Fruit fly (Drosophila melanogaster) whole organism, wandering third instar larva: ENCODE results near the gene CG17672.

Experiments
- Abd-B ChIP-seq: fragments of >200 bp; optimal IDR thresholded peaks from 2 replicates; lab custom pipeline; 2017; ENCODE audit warnings: missing biosample characterization, missing genetic modification characterization
- CG32264 ChIP-seq: fragments of 200-800 bp; sonication (Bioruptor generic); optimal IDR thresholded peaks from 2 replicates; lab custom pipeline; 2016; ENCODE audit warnings: missing biosample characterization, missing genetic modification characterization
- CG9705 ChIP-seq: fragments of 200-800 bp; sonication (Bioruptor generic); optimal IDR thresholded peaks from 2 replicates; lab custom pipeline; 2018; ENCODE audit warnings: missing biosample characterization, mild to moderate bottlenecking, missing genetic modification characterization
- CrebA ChIP-seq: fragments of 200-800 bp; sonication (Bioruptor generic); optimal IDR thresholded peaks from 2 replicates; lab custom pipeline; 2016; ENCODE audit warnings: missing biosample characterization, mild to moderate bottlenecking, missing genetic modification characterization, borderline replicate concordance
- Dfd ChIP-seq: fragments of >200 bp; optimal IDR thresholded peaks from 2 replicates; lab custom pipeline; 2017; ENCODE audit warnings: missing biosample characterization, missing genetic modification characterization
- Dif ChIP-seq: fragments of 200-275, 200-300 bp; sonication (Bioruptor generic); optimal IDR thresholded peaks from 2 replicates; lab custom pipeline; 2018; ENCODE audit warnings: missing biosample characterization, missing genetic modification characterization; ENCODE audit not compliant: partially characterized antibody
- GATAd ChIP-seq: sonication (Bioruptor generic); optimal IDR thresholded peaks from 2 replicates; lab custom pipeline; 2016; ENCODE audit warnings: missing biosample characterization, missing genetic modification characterization
- HLH106 ChIP-seq: fragments of 200-800 bp; optimal IDR thresholded peaks from 3 replicates; lab custom pipeline; 2019; ENCODE audit warnings: missing biosample characterization, mild to moderate bottlenecking, missing genetic modification characterization, moderate library complexity
- Hnf4 ChIP-seq: fragments of 200-800 bp; sonication (Bioruptor generic); optimal IDR thresholded peaks from 2 replicates; lab custom pipeline; 2016; ENCODE audit warnings: missing biosample characterization, mild to moderate bottlenecking, missing genetic modification characterization
- Hr78 ChIP-seq: fragments of >200 bp; optimal IDR thresholded peaks from 2 replicates; lab custom pipeline; 2017; ENCODE audit warnings: missing biosample characterization, missing genetic modification characterization
- Hr83 ChIP-seq: fragments of 200-300 bp; sonication (Bioruptor generic); optimal IDR thresholded peaks from 2 replicates; lab custom pipeline; 2016; ENCODE audit warnings: missing biosample characterization, mild to moderate bottlenecking, missing genetic modification characterization, moderate library complexity; ENCODE audit not compliant: poor library complexity, severe bottlenecking
- Jra ChIP-seq: sonication (Bioruptor generic); optimal IDR thresholded peaks from 2 replicates; lab custom pipeline; 2016; ENCODE audit warnings: missing biosample characterization, missing genetic modification characterization
- Mio ChIP-seq: sonication (Bioruptor generic); optimal IDR thresholded peaks from 2 replicates; lab custom pipeline; 2016; ENCODE audit warnings: missing biosample characterization, missing genetic modification characterization
- Myc ChIP-seq: fragments of >200 bp; optimal IDR thresholded peaks from 2 replicates; lab custom pipeline; 2017
- N ChIP-seq: fragments of >200 bp; optimal IDR thresholded peaks from 2 replicates; lab custom pipeline; 2018; ENCODE audit warnings: missing biosample characterization, missing external identifiers, missing genetic modification characterization
- OdsH ChIP-seq: fragments of 200-800 bp; sonication (Bioruptor generic); optimal IDR thresholded peaks from 2 replicates; lab custom pipeline; 2016; ENCODE audit warnings: missing biosample characterization, mild to moderate bottlenecking, missing genetic modification characterization
- Rel ChIP-seq, 2 experiments: fragments of 200-800 bp; sonication (Bioruptor generic) in 1 of 2; optimal IDR thresholded peaks; 2 replicates in 1 of 2; 3 replicates in 1 of 2; lab custom pipeline; 2016 to 2019; ENCODE audit warnings: mild to moderate bottlenecking in 2 of 2, missing biosample characterization in 2 of 2, missing genetic modification characterization in 2 of 2, moderate library complexity in 1 of 2
- Sp1 ChIP-seq: fragments of 200-800 bp; sonication (Bioruptor generic); optimal IDR thresholded peaks from 3 replicates; lab custom pipeline; 2019; ENCODE audit warnings: missing biosample characterization, mild to moderate bottlenecking, missing genetic modification characterization, moderate library complexity
- Vsx2 ChIP-seq: fragments of 200-300, 225-300 bp; sonication (Bioruptor generic); optimal IDR thresholded peaks from 2 replicates; lab custom pipeline; 2018; ENCODE audit warnings: missing biosample characterization, missing genetic modification characterization; ENCODE audit not compliant: partially characterized antibody
- br ChIP-seq: fragments of 200-800 bp; sonication (Bioruptor generic); optimal IDR thresholded peaks from 2 replicates; lab custom pipeline; 2016; ENCODE audit warnings: missing biosample characterization, missing genetic modification characterization
- brk ChIP-seq: fragments of 200-800 bp; sonication (Bioruptor generic); optimal IDR thresholded peaks from 2 replicates; lab custom pipeline; 2016; ENCODE audit warnings: missing biosample characterization, mild to moderate bottlenecking, missing genetic modification characterization
- dl ChIP-seq, 2 experiments: fragments of 175-275, 200-275 bp in 1 of 2; fragments of 200-275 bp in 1 of 2; sonication (Bioruptor generic); optimal IDR thresholded peaks; lab custom pipeline; 2018; ENCODE audit warnings: mild to moderate bottlenecking in 2 of 2, missing biosample characterization in 2 of 2, missing genetic modification characterization in 2 of 2, moderate library complexity in 2 of 2; ENCODE audit not compliant: partially characterized antibody in 2 of 2, insufficient read depth in 1 of 2
- dmrt93B ChIP-seq: fragments of 200-800 bp; sonication (Bioruptor generic); optimal IDR thresholded peaks from 2 replicates; lab custom pipeline; 2018; ENCODE audit warnings: missing biosample characterization, mild to moderate bottlenecking, missing genetic modification characterization
- dsf ChIP-seq: sonication (Bioruptor generic); optimal IDR thresholded peaks from 2 replicates; lab custom pipeline; 2016; ENCODE audit warnings: missing biosample characterization, missing genetic modification characterization, borderline replicate concordance
- ey ChIP-seq: fragments of 200-800 bp; sonication (Bioruptor generic); optimal IDR thresholded peaks from 2 replicates; lab custom pipeline; 2016; ENCODE audit warnings: missing biosample characterization, missing genetic modification characterization
- foxo ChIP-seq, 2 experiments: fragments of 200-800 bp; sonication (Bioruptor generic); optimal IDR thresholded peaks; 2 replicates in 1 of 2; 3 replicates in 1 of 2; lab custom pipeline; 2016 to 2017; ENCODE audit warnings: missing biosample characterization in 2 of 2, missing genetic modification characterization in 2 of 2
- fru ChIP-seq: fragments of 200-800 bp; sonication (Bioruptor generic); optimal IDR thresholded peaks from 3 replicates; lab custom pipeline; 2016; ENCODE audit warnings: missing biosample characterization, mild to moderate bottlenecking, missing genetic modification characterization
- h ChIP-seq: fragments of 200-800 bp; sonication (Bioruptor generic); optimal IDR thresholded peaks from 3 replicates; lab custom pipeline; 2016; ENCODE audit warnings: missing biosample characterization, mild to moderate bottlenecking, missing genetic modification characterization
- jim ChIP-seq: fragments of 175-275, 200-325 bp; sonication (Bioruptor generic); optimal IDR thresholded peaks from 2 replicates; lab custom pipeline; 2016; ENCODE audit warnings: missing biosample characterization, mild to moderate bottlenecking, missing genetic modification characterization
- lola ChIP-seq: fragments of >200 bp; optimal IDR thresholded peaks from 2 replicates; lab custom pipeline; 2017; ENCODE audit warnings: missing biosample characterization, missing genetic modification characterization
- pan ChIP-seq: fragments of >200 bp; optimal IDR thresholded peaks from 2 replicates; lab custom pipeline; 2017
- psq ChIP-seq: fragments of 200-800 bp; sonication (Bioruptor generic); optimal IDR thresholded peaks from 3 replicates; lab custom pipeline; 2017; ENCODE audit warnings: missing biosample characterization, mild to moderate bottlenecking, missing genetic modification characterization, moderate library complexity
- rgr ChIP-seq: fragments of 200-800 bp; sonication (Bioruptor generic); optimal IDR thresholded peaks from 3 replicates; lab custom pipeline; 2016; ENCODE audit warnings: missing biosample characterization, mild to moderate bottlenecking, missing genetic modification characterization
- sage ChIP-seq: fragments of 200-800 bp; sonication (Bioruptor generic); optimal IDR thresholded peaks from 2 replicates; lab custom pipeline; 2016; ENCODE audit warnings: missing biosample characterization, mild to moderate bottlenecking, missing genetic modification characterization
- sv ChIP-seq: fragments of 200-800 bp; sonication (Bioruptor generic); optimal IDR thresholded peaks from 3 replicates; lab custom pipeline; 2016; ENCODE audit warnings: missing biosample characterization, missing genetic modification characterization
- tai ChIP-seq: sonication (Bioruptor generic); optimal IDR thresholded peaks from 2 replicates; lab custom pipeline; 2016; ENCODE audit warnings: missing biosample characterization, missing genetic modification characterization
- usp ChIP-seq: fragments of >200 bp; optimal IDR thresholded peaks from 2 replicates; lab custom pipeline; 2017; ENCODE audit warnings: missing biosample characterization, missing genetic modification characterization
- woc ChIP-seq: sonication (Bioruptor generic); optimal IDR thresholded peaks from 2 replicates; lab custom pipeline; 2016; ENCODE audit warnings: missing biosample characterization, mild to moderate bottlenecking, missing genetic modification characterization

Gene CG17672

DNA sequence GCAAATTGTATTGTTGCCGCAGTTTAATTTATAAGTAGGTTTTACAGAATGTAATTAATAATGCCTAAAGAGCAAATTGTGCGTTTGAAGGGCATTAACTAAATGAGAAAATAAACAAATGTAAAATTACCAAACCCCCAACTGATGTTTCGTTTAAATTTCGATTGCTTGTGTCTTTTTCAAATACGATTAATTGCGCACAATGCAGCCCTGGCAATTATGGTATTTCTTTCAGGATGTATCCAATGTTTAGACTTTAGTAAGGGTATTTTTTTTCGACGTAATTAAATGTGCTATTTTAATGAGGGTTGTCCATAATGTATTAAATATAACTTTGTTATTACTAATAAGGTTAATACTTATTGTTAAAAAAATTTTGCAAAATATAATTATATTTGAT lies 12.1 kb downstream of the CG17672 start:
- TF ChIP-seq Jra (GFP tag; lab: Kevin White, UChicago) (no peak), ey (no peak)
- TF ChIP-seq, all 38 proteins: peak for 0

DNA sequence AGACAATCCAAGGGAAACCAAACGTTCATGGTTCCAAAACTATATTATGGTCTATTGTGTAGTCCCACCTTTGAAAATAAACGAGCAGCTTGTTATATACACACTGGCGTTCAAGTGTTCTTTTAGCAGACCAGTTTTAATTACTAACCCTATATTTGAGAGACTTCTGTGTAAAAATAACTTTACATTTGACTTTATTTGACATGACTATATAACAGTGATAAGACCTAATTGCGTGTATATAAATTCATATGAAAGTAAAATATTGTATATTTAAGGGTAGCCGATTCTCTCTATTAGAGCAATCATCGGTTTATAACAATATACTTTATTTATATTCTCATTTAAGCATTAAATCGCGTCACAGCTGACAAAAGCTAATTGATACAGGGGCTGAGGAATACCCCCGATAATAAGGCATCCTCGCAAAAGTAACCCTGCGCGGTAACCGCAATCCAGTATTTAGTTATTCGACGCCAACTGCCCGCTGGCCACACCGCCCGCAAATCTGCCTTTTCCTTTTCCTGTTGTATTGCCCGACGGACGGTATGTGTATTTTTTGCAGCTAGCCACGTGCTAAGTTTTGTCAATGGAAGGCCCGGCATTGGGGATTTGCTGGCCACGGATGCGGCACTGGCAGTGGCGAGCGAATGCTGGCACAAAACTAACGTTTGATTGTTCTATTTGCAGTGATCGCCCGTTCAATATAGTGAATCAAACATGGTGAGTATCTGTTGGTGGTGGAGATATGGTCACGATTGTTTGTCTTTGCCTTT lies 12.7 kb downstream of the CG17672 start, which contains the start of gene RpS4:
TSS of gene RpS4 (plus strand) at position 465 of the 776 bp plus-strand sequence.
- TF ChIP-seq Hr78 (GFP tag; lab: Kevin White, UChicago) (no peak), Jra (GFP tag; lab: Kevin White, UChicago) (peak; percentile 42), tai (GFP tag; lab: Kevin White, UChicago) (no peak), Sp1 (GFP tag; lab: Kevin White, UChicago) (peak; percentile 95), fru (GFP tag; lab: Kevin White, UChicago) (peak; percentile 74), woc (GFP tag; lab: Kevin White, UChicago) (peak; percentile 39), usp (no peak), jim (GFP tag; lab: Kevin White, UChicago) (peak; percentile 74), GATAd (GFP tag; lab: Kevin White, UChicago) (no peak), CG9705 (peak; percentile 93), Vsx2 (GFP tag; lab: Kevin White, UChicago) (no peak), Mio (GFP tag; lab: Kevin White, UChicago) (peak; percentile 63), Rel (GFP tag; optimal IDR thresholded peaks at IDR 0.05; lab: Kevin White, UChicago) (no peak), Rel (tag; optimal IDR thresholded peaks at IDR 0.05; lab: Kevin White, UChicago) (peak; percentile 78), Dfd (GFP tag; lab: Kevin White, UChicago) (no peak), dsf (GFP tag; lab: Kevin White, UChicago) (no peak), dmrt93B (GFP tag; lab: Kevin White, UChicago) (peak; percentile 91), Myc (lab: Kevin White, UChicago) (peak; percentile 50), CG32264 (peak; percentile 51), sv (GFP tag; lab: Kevin White, UChicago) (peak; percentile 85), brk (GFP tag; lab: Kevin White, UChicago) (no peak), rgr (GFP tag; lab: Kevin White, UChicago) (peak; percentile 92), CrebA (GFP tag; lab: Kevin White, UChicago) (no peak), ey (peak; percentile 71), foxo (GFP tag; optimal IDR thresholded peaks at IDR 0.05; lab: Kevin White, UChicago) (peak; percentile 6 to 77), N (GFP tag; lab: Kevin White, UChicago) (no peak), psq (GFP tag; lab: Kevin White, UChicago) (peak; percentile 54), pan (lab: Kevin White, UChicago) (no peak), lola (GFP tag; lab: Kevin White, UChicago) (no peak), h (GFP tag; lab: Kevin White, UChicago) (peak; percentile 85), br (GFP tag; lab: Kevin White, UChicago) (peak; percentile 86), Hr83 (GFP tag; lab: Kevin White, UChicago) (peak; percentile 97), Hnf4 (GFP tag; lab: Kevin White, UChicago) (peak; percentile 85), dl (GFP tag; optimal IDR thresholded peaks at IDR 0.05; lab: Kevin White, UChicago; ENCODE audit: insufficient read depth in 1 of 2, partially characterized antibody in 2 of 2) (no peak), Abd-B (GFP tag; lab: Kevin White, UChicago) (no peak), Dif (GFP tag; lab: Kevin White, UChicago) (peak; percentile 54), sage (GFP tag; lab: Kevin White, UChicago) (peak; percentile 35), OdsH (GFP tag; lab: Kevin White, UChicago) (peak; percentile 75), HLH106 (tag; lab: Kevin White, UChicago) (peak; percentile 81)
